Worm (Caenorhabditis elegans) whole organism, early embryonic: ENCODE data around the gene ech-9.

Experiments
- scrt-1 ChIP-seq: fragments of 200-800 bp; sonication (Bioruptor generic); IDR thresholded peaks from 2 replicates; pipeline ENCODE4 v1.3.6; 2022; ENCODE audit warnings: missing genetic modification characterization, missing compliant biosample characterization
- tra-4 ChIP-seq: sonication (generic microtip); optimal IDR thresholded peaks from 2 replicates; lab custom pipeline; 2017; ENCODE audit warnings: missing genetic modification characterization, missing compliant biosample characterization

DNA sequence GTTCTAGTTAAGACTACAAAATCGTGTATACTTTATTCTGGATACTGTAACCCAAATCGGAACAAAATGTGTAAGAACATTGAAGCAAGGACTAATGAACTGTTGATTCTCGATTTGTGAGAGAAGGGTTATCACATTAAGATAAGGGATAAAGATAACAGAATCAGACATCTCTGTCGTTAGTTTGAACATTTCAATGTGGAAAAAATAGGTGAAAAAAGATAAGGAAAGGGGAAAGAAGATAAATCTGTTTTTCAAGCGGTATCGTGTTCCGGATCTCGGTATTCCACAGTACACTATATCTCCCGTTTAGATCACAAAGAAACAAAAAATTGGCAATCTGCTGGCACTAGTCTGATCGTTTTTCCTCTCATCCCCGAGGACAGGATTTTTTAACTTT lies 25.9 kb upstream of the ech-9 start:
- TF ChIP-seq scrt-1 (GFP tag; lab: Robert Waterston, UW) (no peak), tra-4 (tag; lab: Kevin White, UChicago) (no peak)
